Fruit fly (Drosophila melanogaster): Measurements from ENCODE around the gene Dd.

Gene Dd

dm6 chrX:21306485-21307142 is 17.2 kb downstream of the Dd start, which contains the start of gene Abca3 (continued):
- TF ChIP-seq HLH4C (GFP tag; IDR thresholded peaks at IDR 0.05; ENCODE audit: partially characterized antibody) (no peak), CG31388 (GFP tag; optimal IDR thresholded peaks at IDR 0.05) (no peak), HLH3B (GFP tag; IDR thresholded peaks at IDR 0.05) (peak; percentile 25; the same call in 1 of the 2 replicates), CG18476 (GFP tag; optimal IDR thresholded peaks at IDR 0.05) (peak; percentile 3), prd (optimal IDR thresholded peaks at IDR 0.05) (no peak), prd (GFP tag; IDR thresholded peaks at IDR 0.05) (peak; percentile 70; the same call in 2 of the 3 replicates), CG8290 (GFP tag; optimal IDR thresholded peaks at IDR 0.05) (peak; percentile 45), CG8290 (tag; optimal IDR thresholded peaks at IDR 0.05) (peak in 1 of 2 experiments; percentile 29), CG6683 (GFP tag; optimal IDR thresholded peaks at IDR 0.05) (no peak), CG12299 (tag; optimal IDR thresholded peaks at IDR 0.05) (peak; percentile 47), schlank (tag; optimal IDR thresholded peaks at IDR 0.05) (peak; percentile 42), her (GFP tag; optimal IDR thresholded peaks at IDR 0.05) (peak; percentile 41), tx (GFP tag; optimal IDR thresholded peaks at IDR 0.05) (peak; percentile 42), CG2129 (GFP tag; IDR thresholded peaks at IDR 0.05; ENCODE audit: partially characterized antibody) (no peak), CG17359 (tag; optimal IDR thresholded peaks at IDR 0.05) (peak; percentile 32), sc (optimal IDR thresholded peaks at IDR 0.05) (no peak), sc (GFP tag; optimal IDR thresholded peaks at IDR 0.05) (no peak), CG10959 (GFP tag; IDR thresholded peaks at IDR 0.05) (0 out of 2 replicates have a peak, but pooled peaks have one; percentile 13), nerfin-1 (tag; optimal IDR thresholded peaks at IDR 0.05) (no peak), CG12236 (GFP tag; optimal IDR thresholded peaks at IDR 0.05) (peak; percentile 33), CG1529 (GFP tag; optimal IDR thresholded peaks at IDR 0.05) (no peak), Atf-2 (GFP tag; optimal IDR thresholded peaks at IDR 0.05) (peak; percentile 16), CG33557 (GFP tag; optimal IDR thresholded peaks at IDR 0.05) (peak; percentile 55), CG15479 (GFP tag; optimal IDR thresholded peaks at IDR 0.05) (no peak), yki (optimal IDR thresholded peaks at IDR 0.05) (no peak), hth (optimal IDR thresholded peaks at IDR 0.05) (no peak), CG9727 (GFP tag; optimal IDR thresholded peaks at IDR 0.05) (peak; percentile 41), CG34422 (GFP tag; IDR thresholded peaks at IDR 0.05) (no peak), CG15696 (tag; optimal IDR thresholded peaks at IDR 0.05) (peak; percentile 47), nom (GFP tag; optimal IDR thresholded peaks at IDR 0.05) (no peak), CG4707 (GFP tag; optimal IDR thresholded peaks at IDR 0.05) (no peak), org-1 (GFP tag; optimal IDR thresholded peaks at IDR 0.05) (peak; percentile 12), sens (GFP tag) (peak; percentile 93), CG4820 (GFP tag; optimal IDR thresholded peaks at IDR 0.05) (no peak), Sry-β (GFP tag; optimal IDR thresholded peaks at IDR 0.05) (peak; percentile 97), B-H2 (GFP tag; optimal IDR thresholded peaks at IDR 0.05) (peak; percentile 74), sr (GFP tag; IDR thresholded peaks at IDR 0.05) (no peak), chm (GFP tag; IDR thresholded peaks at IDR 0.05) (peak; percentile 40; the same call in 1 of the 2 replicates), grau (tag; optimal IDR thresholded peaks at IDR 0.05) (peak; percentile 80), onecut (GFP tag; IDR thresholded peaks at IDR 0.05) (no peak), Nf-YC (tag; optimal IDR thresholded peaks at IDR 0.05) (peak; percentile 73), dan (GFP tag; IDR thresholded peaks at IDR 0.05) (no peak), CG10209 (GFP tag; optimal IDR thresholded peaks at IDR 0.05) (peak; percentile 52), hbn (GFP tag; IDR thresholded peaks at IDR 0.05; ENCODE audit: partially characterized antibody) (no peak), CG17802 (tag; optimal IDR thresholded peaks at IDR 0.05) (no peak), fd102C (GFP tag; optimal IDR thresholded peaks at IDR 0.05) (no peak), usp (GFP tag; optimal IDR thresholded peaks at IDR 0.05) (no peak), crp (GFP tag; optimal IDR thresholded peaks at IDR 0.05) (peak in 1 of 2 experiments; percentile 75), pzg (GFP tag; optimal IDR thresholded peaks at IDR 0.05) (peak; percentile 22), CG30431 (GFP tag; optimal IDR thresholded peaks at IDR 0.05) (peak; percentile 13), Tbp (GFP tag; optimal IDR thresholded peaks at IDR 0.05) (no peak)

All from whole organism, embryonic.